Comparison of ENCODE assay signal across 1 fruit fly cellular context in genomic region chrX:2951637-2952036, dm6.
TF ChIP-seq lines count a peak whose summit lies in the region.

No protein-coding gene starts in this region.

TF ChIP-seq in whole organism, embryonic, 481 proteins besides CTCF, POLR2A, EP300 and RAD21 (continued from another document):
- TF ChIP-seq CG2120 (GFP tag; optimal IDR thresholded peaks at IDR 0.05; lab: Kevin White, UChicago) (peak; percentile 6), zfh1 (GFP tag; IDR thresholded peaks at IDR 0.05; lab: Robert Waterston, UW) (no peak), so (GFP tag; IDR thresholded peaks at IDR 0.05; lab: Robert Waterston, UW) (peak; percentile 43; the same call in 1 of the 3 replicates), CG30403 (GFP tag; optimal IDR thresholded peaks at IDR 0.05; lab: Kevin White, UChicago) (peak; percentile 10), Sox102F (GFP tag; optimal IDR thresholded peaks at IDR 0.05; lab: Kevin White, UChicago) (peak; percentile 58), CG2889 (GFP tag; IDR thresholded peaks at IDR 0.05; lab: Robert Waterston, UW) (no peak), CG31441 (GFP tag; IDR thresholded peaks at IDR 0.05; lab: Robert Waterston, UW) (peak; percentile 68), CG7839 (tag; optimal IDR thresholded peaks at IDR 0.05; lab: Kevin White, UChicago) (peak; percentile 52), HLH4C (GFP tag; IDR thresholded peaks at IDR 0.05; lab: Robert Waterston, UW; ENCODE audit: partially characterized antibody) (no peak), CG10979 (tag; optimal IDR thresholded peaks at IDR 0.05; lab: Kevin White, UChicago) (peak; percentile 46), CG32772 (GFP tag; IDR thresholded peaks at IDR 0.05; lab: Robert Waterston, UW) (0 out of 2 replicates have a peak, but pooled peaks have one; percentile 18), caup (GFP tag; optimal IDR thresholded peaks at IDR 0.05; lab: Kevin White, UChicago; ENCODE audit: severe bottlenecking) (no peak), Oaz (GFP tag; IDR thresholded peaks at IDR 0.05; lab: Robert Waterston, UW) (no peak), Sry-β (GFP tag; optimal IDR thresholded peaks at IDR 0.05; lab: Kevin White, UChicago) (no peak), CoRest (tag; optimal IDR thresholded peaks at IDR 0.05; lab: Kevin White, UChicago) (peak; percentile 19), gsb-n (tag; optimal IDR thresholded peaks at IDR 0.05; lab: Kevin White, UChicago) (peak; percentile 22), Hr39 (optimal IDR thresholded peaks at IDR 0.05; lab: Kevin White, UChicago) (no peak), CG18599 (GFP tag; optimal IDR thresholded peaks at IDR 0.05; lab: Kevin White, UChicago) (peak; percentile 58), bbx (GFP tag; IDR thresholded peaks at IDR 0.05; lab: Robert Waterston, UW; ENCODE audit: partially characterized antibody) (no peak), sens (GFP tag; lab: Kevin White, UChicago) (peak; percentile 49), klu (GFP tag; IDR thresholded peaks at IDR 0.05; lab: Robert Waterston, UW) (no peak), ci (GFP tag; IDR thresholded peaks at IDR 0.05; lab: Robert Waterston, UW) (0 out of 3 replicates have a peak, but pooled peaks have one; percentile 38), jumu (GFP tag; optimal IDR thresholded peaks at IDR 0.05; lab: Kevin White, UChicago) (no peak), D19A (tag; optimal IDR thresholded peaks at IDR 0.05; lab: Kevin White, UChicago) (peak; percentile 27), HHEX (GFP tag; optimal IDR thresholded peaks at IDR 0.05; lab: Kevin White, UChicago) (peak; percentile 11), usp (GFP tag; optimal IDR thresholded peaks at IDR 0.05; lab: Kevin White, UChicago) (no peak), row (GFP tag; IDR thresholded peaks at IDR 0.05; lab: Robert Waterston, UW) (peak; percentile 69), rib (GFP tag; IDR thresholded peaks at IDR 0.05; lab: Robert Waterston, UW) (no peak), CG3281 (GFP tag; optimal IDR thresholded peaks at IDR 0.05; lab: Kevin White, UChicago) (peak; percentile 9), CG14710 (tag; optimal IDR thresholded peaks at IDR 0.05; lab: Kevin White, UChicago) (peak; percentile 30), pan (optimal IDR thresholded peaks at IDR 0.05; lab: Kevin White, UChicago) (no peak), pan (GFP tag; optimal IDR thresholded peaks at IDR 0.05 in 1 of 2, IDR thresholded peaks at IDR 0.05 in 1 of 2) (no peak), Drgx (GFP tag; IDR thresholded peaks at IDR 0.05; lab: Robert Waterston, UW) (no peak), CG17385 (GFP tag; optimal IDR thresholded peaks at IDR 0.05; lab: Kevin White, UChicago) (peak; percentile 20), grau (tag; optimal IDR thresholded peaks at IDR 0.05; lab: Kevin White, UChicago) (peak; percentile 52), en (GFP tag; optimal IDR thresholded peaks at IDR 0.05; lab: Kevin White, UChicago) (no peak), sd (tag; optimal IDR thresholded peaks at IDR 0.05; lab: Kevin White, UChicago) (no peak), CG2712 (tag; optimal IDR thresholded peaks at IDR 0.05; lab: Kevin White, UChicago) (peak; percentile 55), Blimp-1 (GFP tag; optimal IDR thresholded peaks at IDR 0.05; lab: Kevin White, UChicago) (peak; percentile 50), Dip2 (GFP tag; IDR thresholded peaks at IDR 0.05; lab: Robert Waterston, UW) (no peak), gem (tag; optimal IDR thresholded peaks at IDR 0.05; lab: Kevin White, UChicago) (peak; percentile 68), E2f2 (GFP tag; IDR thresholded peaks at IDR 0.05; lab: Robert Waterston, UW) (peak; percentile 13; the same call in 1 of the 2 replicates), CG10267 (tag; optimal IDR thresholded peaks at IDR 0.05; lab: Kevin White, UChicago) (peak; percentile 26)
TF ChIP-seq in whole organism, embryonic: peak in this region for 71.
